Worm (Caenorhabditis elegans): Measurements from ENCODE around the gene clec-52.

clec-52 gene

ce11 chrIV:8153163-8153562, 15.4 kb downstream of the clec-52 start:
- TF ChIP-seq zip-8 (tag; optimal IDR thresholded peaks at IDR 0.05): no peak

DNA sequence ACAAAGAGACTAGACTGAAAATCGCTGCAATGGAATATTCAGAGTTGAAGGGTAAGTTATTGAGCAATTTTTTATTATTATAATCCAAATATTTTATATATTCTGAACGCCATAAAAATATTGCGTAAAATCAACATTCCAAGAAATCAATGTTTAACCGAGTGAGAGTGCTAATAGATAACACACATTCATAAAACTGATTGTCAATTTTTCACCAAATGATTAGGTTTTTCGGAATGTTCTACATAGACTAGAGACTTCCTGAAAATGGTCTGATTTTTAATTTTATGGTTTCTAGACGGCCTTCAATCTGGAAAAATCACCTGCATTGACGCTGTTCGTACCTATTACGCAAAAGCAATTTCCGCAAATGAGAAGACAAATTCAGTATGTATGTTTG, 15.9 kb downstream of the clec-52 start:
- TF ChIP-seq sptf-1 (tag; optimal IDR thresholded peaks at IDR 0.05) (no peak), elt-3 (tag; optimal IDR thresholded peaks at IDR 0.05) (no peak), nhr-2 (tag; optimal IDR thresholded peaks at IDR 0.05) (no peak), lin-13 (tag; optimal IDR thresholded peaks at IDR 0.05) (no peak), nhr-76 (tag; optimal IDR thresholded peaks at IDR 0.05) (no peak)

DNA sequence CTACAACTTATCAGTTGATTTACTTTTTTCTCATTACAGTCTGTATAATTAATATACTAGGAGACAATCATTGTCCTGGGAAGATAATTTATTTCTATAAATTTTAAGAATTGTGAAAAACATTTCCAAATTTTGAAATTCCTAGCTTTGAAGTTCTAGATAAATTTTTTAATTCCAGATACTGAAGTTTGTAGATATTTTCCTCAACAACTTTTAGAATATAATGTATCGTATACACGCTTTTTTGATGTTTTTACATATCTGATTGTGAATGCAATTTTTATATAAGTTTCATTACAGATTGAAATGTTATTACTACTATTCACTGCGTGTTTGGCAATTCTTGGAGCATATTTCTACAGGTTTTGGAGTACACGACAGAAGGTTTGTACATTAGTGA, 16.4 kb downstream of the clec-52 start, which contains the start of gene faah-2:
Gene faah-2, plus strand, starts transcription at position 301 of the 400 bp plus-strand sequence.
- no peak for TF ChIP-seq mep-1 (tag; optimal IDR thresholded peaks at IDR 0.05)
- TF ChIP-seq ham-2 (GFP tag; optimal IDR thresholded peaks at IDR 0.05): no peak
- TF ChIP-seq mab-5 (tag; optimal IDR thresholded peaks at IDR 0.05): no peak
- TF ChIP-seq lin-32 (GFP tag; optimal IDR thresholded peaks at IDR 0.05): no peak
- no peak for TF ChIP-seq ceh-83 (GFP tag; optimal IDR thresholded peaks at IDR 0.05)
- TF ChIP-seq bed-3 (GFP tag; optimal IDR thresholded peaks at IDR 0.05): no peak
- TF ChIP-seq zip-8 (tag; optimal IDR thresholded peaks at IDR 0.05): no peak
- no peak for TF ChIP-seq ceh-39 (tag; optimal IDR thresholded peaks at IDR 0.05)
- TF ChIP-seq nhr-2 (tag; optimal IDR thresholded peaks at IDR 0.05): no peak
- TF ChIP-seq sem-2 (GFP tag; optimal IDR thresholded peaks at IDR 0.05): no peak
- no peak for TF ChIP-seq lsy-2 (tag; optimal IDR thresholded peaks at IDR 0.05)
- no peak for TF ChIP-seq ztf-11 (tag; optimal IDR thresholded peaks at IDR 0.05)
- TF ChIP-seq mls-2 (tag; optimal IDR thresholded peaks at IDR 0.05): no peak
- TF ChIP-seq unc-120 (tag; optimal IDR thresholded peaks at IDR 0.05; ENCODE audit: poor library complexity, severe bottlenecking): no peak

DNA sequence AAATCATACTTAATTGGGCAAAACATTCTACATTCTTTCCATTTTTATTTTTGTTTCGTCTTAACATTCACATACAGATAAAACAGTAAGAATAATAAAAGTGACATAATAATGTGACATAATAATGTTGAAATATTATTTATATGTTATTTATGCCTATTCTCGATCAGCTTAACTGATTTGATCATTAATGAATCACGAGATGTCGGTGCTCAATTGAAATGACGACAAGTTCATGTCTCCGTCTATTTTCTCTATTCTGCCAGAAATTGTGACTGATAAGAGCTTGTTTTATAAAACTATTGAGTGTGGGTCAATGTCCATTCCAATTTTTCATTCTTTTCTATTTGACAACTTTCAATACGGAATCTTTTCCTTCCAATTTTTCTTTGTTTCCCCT, 16.8 kb downstream of the clec-52 start:
- TF ChIP-seq nhr-76 (tag; optimal IDR thresholded peaks at IDR 0.05) (no peak), lin-32 (GFP tag; optimal IDR thresholded peaks at IDR 0.05) (no peak), sem-2 (GFP tag; optimal IDR thresholded peaks at IDR 0.05) (no peak), nhr-12 (tag; optimal IDR thresholded peaks at IDR 0.05) (no peak), ceh-43 (GFP tag; optimal IDR thresholded peaks at IDR 0.05) (no peak)

- TF ChIP-seq ztf-11 (tag; optimal IDR thresholded peaks at IDR 0.05): no peak
- no peak for TF ChIP-seq tbx-8 (GFP tag; optimal IDR thresholded peaks at IDR 0.05)
- no peak for TF ChIP-seq ceh-83 (GFP tag; optimal IDR thresholded peaks at IDR 0.05)
- no peak for TF ChIP-seq unc-62 (GFP tag; optimal IDR thresholded peaks at IDR 0.05)
- TF ChIP-seq ceh-43 (GFP tag; optimal IDR thresholded peaks at IDR 0.05): no peak
- no peak for TF ChIP-seq unc-39 (tag; optimal IDR thresholded peaks at IDR 0.05)
- TF ChIP-seq ces-1 (GFP tag; optimal IDR thresholded peaks at IDR 0.05): no peak
- no peak for TF ChIP-seq elt-3 (tag; optimal IDR thresholded peaks at IDR 0.05)
- TF ChIP-seq mls-2 (tag; optimal IDR thresholded peaks at IDR 0.05): no peak
- TF ChIP-seq mab-5 (tag; optimal IDR thresholded peaks at IDR 0.05): no peak
These were observed 20.1 kb downstream of the clec-52 start, which contains the start of gene pmk-1 for ce11 chrIV:8148494-8148893. pmk-1 (plus strand) TSS chrIV:8148794.

DNA sequence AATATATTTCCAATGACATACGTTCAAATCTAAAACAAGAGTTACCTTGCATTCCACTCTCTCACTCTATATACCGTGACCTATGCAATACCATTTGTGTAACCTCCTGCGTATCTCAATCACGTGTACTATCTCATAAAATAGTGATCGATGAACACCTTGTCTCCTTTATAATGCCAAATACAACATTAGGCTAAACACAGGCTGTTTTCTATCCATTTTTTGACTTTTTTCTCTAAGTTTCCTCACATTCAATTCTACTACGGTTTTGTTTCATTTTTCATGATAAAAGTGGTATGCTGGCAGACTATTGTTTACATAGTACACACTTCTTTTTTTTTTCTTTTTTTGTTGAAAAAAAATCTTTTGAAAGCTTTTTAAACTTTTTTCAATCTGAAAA, 22.3 kb downstream of the clec-52 start:
- TF ChIP-seq lsy-2 (tag; optimal IDR thresholded peaks at IDR 0.05) (no peak), ceh-39 (tag; optimal IDR thresholded peaks at IDR 0.05) (peak; percentile 83), tbx-8 (GFP tag; optimal IDR thresholded peaks at IDR 0.05) (no peak), nhr-2 (tag; optimal IDR thresholded peaks at IDR 0.05) (no peak), sem-2 (GFP tag; optimal IDR thresholded peaks at IDR 0.05) (no peak), nhr-237 (tag; optimal IDR thresholded peaks at IDR 0.05) (no peak)

ce11 chrIV:8144341-8144740, 24.2 kb downstream of the clec-52 start:
- TF ChIP-seq unc-62 (GFP tag; optimal IDR thresholded peaks at IDR 0.05): no peak
- TF ChIP-seq ceh-83 (GFP tag; optimal IDR thresholded peaks at IDR 0.05): no peak
- TF ChIP-seq snpc-4 (tag; optimal IDR thresholded peaks at IDR 0.05): no peak
- no peak for TF ChIP-seq ces-1 (GFP tag; optimal IDR thresholded peaks at IDR 0.05)
- no peak for TF ChIP-seq ztf-11 (tag; optimal IDR thresholded peaks at IDR 0.05)
- TF ChIP-seq tbx-8 (GFP tag; optimal IDR thresholded peaks at IDR 0.05): no peak
- TF ChIP-seq ceh-43 (GFP tag; optimal IDR thresholded peaks at IDR 0.05): no peak
- no peak for TF ChIP-seq mep-1 (tag; optimal IDR thresholded peaks at IDR 0.05)
- TF ChIP-seq hlh-1 (tag; optimal IDR thresholded peaks at IDR 0.05): no peak
- no peak for TF ChIP-seq lin-32 (GFP tag; optimal IDR thresholded peaks at IDR 0.05)
- TF ChIP-seq sem-2 (GFP tag; optimal IDR thresholded peaks at IDR 0.05): no peak
- no peak for TF ChIP-seq ham-2 (GFP tag; optimal IDR thresholded peaks at IDR 0.05)
- no peak for TF ChIP-seq bed-3 (GFP tag; optimal IDR thresholded peaks at IDR 0.05)
- TF ChIP-seq unc-39 (tag; optimal IDR thresholded peaks at IDR 0.05): no peak
- no peak for TF ChIP-seq flh-1 (GFP tag; optimal IDR thresholded peaks at IDR 0.05)
- TF ChIP-seq mls-2 (tag; optimal IDR thresholded peaks at IDR 0.05): no peak

Measured in whole organism, mixed stage, embryonic.